Worm (Caenorhabditis elegans) whole organism, early embryonic: ENCODE measurements around the gene ZC373.2.

ENCODE experiments used
- B0310.2 ChIP-seq: sonication (generic microtip); optimal IDR thresholded peaks from 2 replicates; lab custom pipeline; 2016; ENCODE audit warnings: mild to moderate bottlenecking, missing genetic modification characterization, missing compliant biosample characterization
- F13C5.2 ChIP-seq: sonication (generic microtip); optimal IDR thresholded peaks from 2 replicates; lab custom pipeline; 2017; ENCODE audit warnings: mild to moderate bottlenecking, missing genetic modification characterization, inconsistent platforms, missing compliant biosample characterization
- aly-1 ChIP-seq: sonication (generic microtip); optimal IDR thresholded peaks from 2 replicates; lab custom pipeline; 2016; ENCODE audit warnings: missing genetic modification characterization, missing compliant biosample characterization
- ama-1 ChIP-seq: fragments of 150-350 bp; optimal IDR thresholded peaks from 2 replicates; lab custom pipeline; 2014
- ceh-13 ChIP-seq: fragments of 200-800 bp; sonication (Bioruptor generic); optimal IDR thresholded peaks from 2 replicates; lab custom pipeline; 2018; ENCODE audit warnings: mild to moderate bottlenecking, missing genetic modification characterization, missing compliant biosample characterization
- ceh-36 ChIP-seq: sonication (generic microtip); optimal IDR thresholded peaks from 2 replicates; lab custom pipeline; 2016; ENCODE audit warnings: missing genetic modification characterization, inconsistent platforms, missing compliant biosample characterization
- ets-7 ChIP-seq: sonication (generic microtip); optimal IDR thresholded peaks from 2 replicates; lab custom pipeline; 2016; ENCODE audit warnings: missing genotype, missing genetic modification characterization, missing compliant biosample characterization
- flt-1 ChIP-seq: fragments of 200-800 bp; sonication (Bioruptor generic); IDR thresholded peaks from 2 replicates; pipeline ENCODE4 v1.3.6; 2022; ENCODE audit warnings: missing genetic modification characterization, missing compliant biosample characterization
- hmbx-1 ChIP-seq: sonication (generic microtip); optimal IDR thresholded peaks from 2 replicates; lab custom pipeline; 2016; ENCODE audit warnings: mild to moderate bottlenecking, missing genetic modification characterization, missing compliant biosample characterization
- hmg-4 ChIP-seq: fragments of 200-800 bp; sonication (Bioruptor generic); optimal IDR thresholded peaks from 2 replicates; lab custom pipeline; 2018; ENCODE audit warnings: mild to moderate bottlenecking, missing genetic modification characterization, missing compliant biosample characterization
- hnd-1 ChIP-seq: sonication (generic microtip); optimal IDR thresholded peaks from 2 replicates; lab custom pipeline; 2016; ENCODE audit warnings: missing genetic modification characterization, missing compliant biosample characterization
- pes-1 ChIP-seq: fragments of 200-800 bp; sonication (Bioruptor generic); IDR thresholded peaks from 2 replicates; pipeline ENCODE4 v1.3.6; 2022; ENCODE audit warnings: missing genetic modification reagents, missing genetic modification characterization, missing compliant biosample characterization
- scrt-1 ChIP-seq: fragments of 200-800 bp; sonication (Bioruptor generic); IDR thresholded peaks from 2 replicates; pipeline ENCODE4 v1.3.6; 2022; ENCODE audit warnings: missing genetic modification characterization, missing compliant biosample characterization
- sea-1 ChIP-seq: fragments of 200-800 bp; sonication (Bioruptor generic); conservative IDR thresholded peaks from 2 replicates; pipeline ENCODE4 v1.3.6; 2022; ENCODE audit warnings: missing genetic modification characterization, missing compliant biosample characterization
- tbx-11 ChIP-seq: fragments of 200-800 bp; sonication (Bioruptor generic); IDR thresholded peaks from 2 replicates; pipeline ENCODE4 v1.3.6; 2022; ENCODE audit warnings: missing genetic modification characterization, missing compliant biosample characterization
- tbx-37 ChIP-seq: fragments of 200-800 bp; sonication (Bioruptor generic); conservative IDR thresholded peaks from 2 replicates; pipeline ENCODE4 v1.3.6; 2022; ENCODE audit warnings: missing genetic modification reagents, missing genetic modification characterization, missing compliant biosample characterization
- tra-4 ChIP-seq: sonication (generic microtip); optimal IDR thresholded peaks from 2 replicates; lab custom pipeline; 2017; ENCODE audit warnings: missing genetic modification characterization, missing compliant biosample characterization

The ZC373.2 gene

ce11 chrX:10044473-10044872, 13.8 kb downstream of the ZC373.2 start:
- TF ChIP-seq ceh-36 (tag; lab: Kevin White, UChicago): no peak

- TF ChIP-seq flt-1 (GFP tag; lab: Robert Waterston, UW): no peak
- TF ChIP-seq pes-1 (GFP tag; lab: Robert Waterston, UW): no peak
- TF ChIP-seq ets-7 (tag; lab: Kevin White, UChicago): no peak
- TF ChIP-seq ama-1: no peak
- TF ChIP-seq tra-4 (tag; lab: Kevin White, UChicago): no peak
- no peak for TF ChIP-seq ceh-13 (GFP tag; lab: Kevin White, UChicago)
- no peak for TF ChIP-seq tbx-11 (GFP tag; lab: Robert Waterston, UW)
- no peak for TF ChIP-seq B0310.2 (tag; lab: Kevin White, UChicago)
- no peak for TF ChIP-seq ceh-36 (tag; lab: Kevin White, UChicago)
- TF ChIP-seq hmg-4: no peak
- TF ChIP-seq sea-1 (GFP tag; lab: Robert Waterston, UW): no peak
- TF ChIP-seq hnd-1 (tag; lab: Kevin White, UChicago): no peak
- no peak for TF ChIP-seq hmbx-1 (tag; lab: Kevin White, UChicago)
- TF ChIP-seq aly-1 (tag; lab: Kevin White, UChicago): no peak
- TF ChIP-seq scrt-1 (GFP tag; lab: Robert Waterston, UW): no peak
- TF ChIP-seq F13C5.2 (tag; lab: Kevin White, UChicago): no peak
These were observed 27.4 kb downstream of the ZC373.2 start, which contains the start of gene sek-6 for ce11 chrX:10030836-10031235. TSS of gene sek-6 (plus strand) at chrX:10031150.

DNA sequence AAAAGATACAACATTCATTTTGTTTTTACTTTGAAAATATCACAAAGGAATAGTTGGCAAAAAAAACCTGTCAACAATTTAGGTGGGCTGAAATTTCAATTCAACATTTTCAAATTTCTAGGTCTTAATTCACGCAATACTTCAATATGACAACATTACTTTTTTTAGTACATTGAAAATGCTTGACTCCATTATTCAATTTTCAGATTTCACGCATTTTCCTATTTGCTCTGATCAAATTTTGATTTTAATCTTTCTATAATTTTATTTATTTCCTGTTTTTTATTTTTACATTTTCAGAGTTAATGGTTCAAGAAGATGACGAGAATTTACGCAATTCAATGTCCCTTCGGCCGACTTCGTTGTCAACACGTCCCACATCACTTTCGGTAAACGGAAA, 30.7 kb downstream of the ZC373.2 start, which contains the start of gene mkk-4:
Gene mkk-4, plus strand, starts transcription at position 301 of the 400 bp plus-strand sequence.
- TF ChIP-seq pes-1 (GFP tag; lab: Robert Waterston, UW) (no peak), scrt-1 (GFP tag; lab: Robert Waterston, UW) (no peak), B0310.2 (tag; lab: Kevin White, UChicago) (no peak), hmg-4 (no peak), sea-1 (GFP tag; lab: Robert Waterston, UW) (no peak), flt-1 (GFP tag; lab: Robert Waterston, UW) (no peak), aly-1 (tag; lab: Kevin White, UChicago) (no peak)

DNA sequence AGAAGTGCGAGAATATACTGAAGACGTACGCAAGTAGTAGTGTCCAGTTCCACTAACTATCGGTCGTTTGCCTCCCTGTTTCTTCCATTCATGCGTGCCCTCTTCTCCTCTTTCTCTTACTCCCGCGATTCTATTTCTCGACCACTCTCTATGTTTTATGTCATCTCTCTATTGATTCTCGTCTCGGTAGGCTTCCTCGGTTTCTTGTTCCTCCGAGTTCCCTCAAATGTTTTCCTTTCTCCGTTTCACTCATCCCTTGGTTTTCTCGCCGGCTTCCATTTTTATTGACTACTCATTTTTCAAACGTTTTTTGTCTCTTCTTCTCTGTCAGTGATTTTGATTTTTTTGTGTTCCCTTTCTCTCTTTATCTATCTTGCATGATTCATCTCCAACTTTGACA, 31.9 kb downstream of the ZC373.2 start:
- no peak for TF ChIP-seq flt-1 (GFP tag; lab: Robert Waterston, UW)
- no peak for TF ChIP-seq ceh-13 (GFP tag; lab: Kevin White, UChicago)
- TF ChIP-seq aly-1 (tag; lab: Kevin White, UChicago): no peak
- no peak for TF ChIP-seq scrt-1 (GFP tag; lab: Robert Waterston, UW)
- no peak for TF ChIP-seq pes-1 (GFP tag; lab: Robert Waterston, UW)

- TF ChIP-seq pes-1 (GFP tag; lab: Robert Waterston, UW): no peak
- TF ChIP-seq flt-1 (GFP tag; lab: Robert Waterston, UW): no peak
- no peak for TF ChIP-seq tbx-11 (GFP tag; lab: Robert Waterston, UW)
- TF ChIP-seq tbx-37 (GFP tag; lab: Robert Waterston, UW): no peak
- no peak for TF ChIP-seq ceh-36 (tag; lab: Kevin White, UChicago)
- TF ChIP-seq ets-7 (tag; lab: Kevin White, UChicago): no peak
- TF ChIP-seq F13C5.2 (tag; lab: Kevin White, UChicago): no peak
These were observed 36.2 kb downstream of the ZC373.2 start, which contains the start of gene F42G10.1 for ce11 chrX:10022016-10022415. TSS of gene F42G10.1 (minus strand) at chrX:10022166.

DNA sequence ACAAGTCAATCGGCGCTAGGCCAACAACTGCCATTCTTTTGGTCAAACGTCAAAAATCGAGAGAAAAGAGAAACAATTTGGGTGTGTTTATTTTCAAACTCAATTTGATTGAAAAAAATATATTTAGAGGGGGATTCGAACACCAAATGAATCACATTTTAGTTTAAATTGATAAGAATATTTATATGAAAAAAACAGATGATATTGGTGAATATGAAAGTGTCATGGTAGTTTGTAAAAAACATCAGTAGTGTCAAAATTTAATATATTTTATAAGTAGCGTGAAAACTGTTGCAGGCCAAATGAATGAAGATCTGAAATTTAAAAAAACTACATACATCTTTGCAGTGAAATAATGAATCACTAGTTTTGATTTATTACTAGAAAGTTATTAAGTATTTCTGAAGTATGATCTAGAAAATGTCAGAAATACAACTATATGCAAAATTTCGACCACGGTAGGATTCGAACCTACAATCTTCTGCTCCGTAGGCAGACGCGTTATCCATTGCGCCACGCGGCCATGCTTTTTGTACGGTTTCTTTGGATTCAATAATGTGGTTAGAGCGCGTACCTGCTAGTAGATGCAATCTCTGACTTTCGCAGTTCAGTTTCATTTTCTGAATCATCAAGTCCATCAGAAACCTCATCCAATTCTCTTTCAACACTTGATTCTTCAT, 40.1 kb downstream of the ZC373.2 start, which contains the start of gene F19C6.4:
Gene F19C6.4, minus strand, starts transcription at position 51 of the 680 bp plus-strand sequence.
- TF ChIP-seq ama-1 (no peak), F13C5.2 (tag; lab: Kevin White, UChicago) (no peak), hmbx-1 (tag; lab: Kevin White, UChicago) (no peak), scrt-1 (GFP tag; lab: Robert Waterston, UW) (no peak), tra-4 (tag; lab: Kevin White, UChicago) (no peak), ets-7 (tag; lab: Kevin White, UChicago) (no peak), aly-1 (tag; lab: Kevin White, UChicago) (no peak), flt-1 (GFP tag; lab: Robert Waterston, UW) (no peak), ceh-13 (GFP tag; lab: Kevin White, UChicago) (no peak), hnd-1 (tag; lab: Kevin White, UChicago) (no peak)

- no peak for TF ChIP-seq B0310.2 (tag; lab: Kevin White, UChicago)
These were observed 48.2 kb downstream of the ZC373.2 start for ce11 chrX:10009985-10010384.

DNA sequence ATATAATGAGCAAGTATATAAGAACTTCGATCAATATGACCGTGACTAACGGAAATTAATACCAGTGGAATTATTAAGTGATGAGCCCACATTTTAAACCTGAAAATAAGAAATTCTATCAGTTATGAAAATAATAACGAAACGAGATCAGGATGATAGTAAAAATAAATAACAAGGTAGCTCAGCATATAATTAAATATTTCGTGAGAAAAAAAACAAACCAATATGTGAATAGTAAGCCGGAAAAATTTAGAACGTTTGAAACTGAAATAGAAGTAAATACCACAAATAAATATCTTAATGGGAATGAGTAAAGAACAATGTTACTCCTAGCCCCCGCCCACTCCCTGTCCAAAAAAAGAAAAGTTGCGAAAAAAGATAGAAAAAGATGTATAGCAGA, 49.6 kb downstream of the ZC373.2 start, which contains the start of gene F19C6.3:
Gene F19C6.3, minus strand, starts transcription at position 101 of the 400 bp plus-strand sequence.
- TF ChIP-seq sea-1 (GFP tag; lab: Robert Waterston, UW) (no peak), ama-1 (no peak), ceh-36 (tag; lab: Kevin White, UChicago) (no peak), flt-1 (GFP tag; lab: Robert Waterston, UW) (no peak), aly-1 (tag; lab: Kevin White, UChicago) (no peak), F13C5.2 (tag; lab: Kevin White, UChicago) (no peak), hmg-4 (no peak), scrt-1 (GFP tag; lab: Robert Waterston, UW) (no peak), B0310.2 (tag; lab: Kevin White, UChicago) (no peak), ceh-13 (GFP tag; lab: Kevin White, UChicago) (no peak), tra-4 (tag; lab: Kevin White, UChicago) (no peak), tbx-37 (GFP tag; lab: Robert Waterston, UW) (no peak), hmbx-1 (tag; lab: Kevin White, UChicago) (no peak), ets-7 (tag; lab: Kevin White, UChicago) (no peak), hnd-1 (tag; lab: Kevin White, UChicago) (no peak), pes-1 (GFP tag; lab: Robert Waterston, UW) (no peak)
